Fruit fly (Drosophila melanogaster) S2 (cell line): ENCODE results near the gene CG42238.

ENCODE experiments used
- CG8478 ChIP-seq: fragments of >200 bp; optimal IDR thresholded peaks from 2 replicates; lab custom pipeline; 2018
- CTCF ChIP-seq, 2 experiments: fragments of >200 bp; optimal IDR thresholded peaks; 2 replicates each; lab custom pipeline; 2018

dm6 chr2L:20940738-20941137 is 111.2 kb downstream of the CG42238 start:
- TF ChIP-seq CTCF (optimal IDR thresholded peaks at IDR 0.05; lab: Kevin White, UChicago), result no peak
- TF ChIP-seq CG8478 (lab: Kevin White, UChicago), result no peak
